Worm (Caenorhabditis elegans): ENCODE measurements around the gene F15H10.8.

Gene F15H10.8

DNA sequence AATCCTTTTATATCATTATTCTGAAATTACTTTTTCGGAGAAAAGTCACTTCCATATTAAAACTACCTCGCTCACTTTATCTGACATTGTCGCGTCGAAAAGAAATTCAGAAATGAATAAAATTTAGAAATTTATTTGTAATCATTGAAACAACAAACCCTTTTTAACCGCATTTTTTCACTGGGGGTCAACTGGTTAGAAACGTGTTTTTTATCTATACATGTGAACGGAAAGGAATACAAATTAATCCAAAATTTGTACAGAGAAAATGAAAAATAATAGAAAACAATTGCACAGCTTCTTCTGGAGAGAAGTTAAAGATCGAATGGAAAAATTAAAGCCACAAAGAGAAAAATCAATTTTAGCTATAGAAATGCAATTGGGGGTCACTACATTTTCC lies 25.9 kb upstream of the F15H10.8 start, which contains the start of gene tag-314:
tag-314 (minus strand) TSS at position 101 of the 400 bp plus-strand sequence.
- TF ChIP-seq attf-3 (GFP tag; conservative IDR thresholded peaks at IDR 0.05) (no peak), dox-1 (GFP tag; IDR thresholded peaks at IDR 0.05) (no peak), snpc-1.1 (tag; optimal IDR thresholded peaks at IDR 0.05; ENCODE audit: insufficient read depth) (no peak), ceh-100 (GFP tag; IDR thresholded peaks at IDR 0.05) (no peak), Y53F4B.3 (GFP tag; IDR thresholded peaks at IDR 0.05) (no peak), tbx-9 (tag; optimal IDR thresholded peaks at IDR 0.05; ENCODE audit: borderline replicate concordance) (no peak), F57C9.4 (tag; optimal IDR thresholded peaks at IDR 0.05) (no peak), dpl-1 (GFP tag; optimal IDR thresholded peaks at IDR 0.05) (no peak)

DNA sequence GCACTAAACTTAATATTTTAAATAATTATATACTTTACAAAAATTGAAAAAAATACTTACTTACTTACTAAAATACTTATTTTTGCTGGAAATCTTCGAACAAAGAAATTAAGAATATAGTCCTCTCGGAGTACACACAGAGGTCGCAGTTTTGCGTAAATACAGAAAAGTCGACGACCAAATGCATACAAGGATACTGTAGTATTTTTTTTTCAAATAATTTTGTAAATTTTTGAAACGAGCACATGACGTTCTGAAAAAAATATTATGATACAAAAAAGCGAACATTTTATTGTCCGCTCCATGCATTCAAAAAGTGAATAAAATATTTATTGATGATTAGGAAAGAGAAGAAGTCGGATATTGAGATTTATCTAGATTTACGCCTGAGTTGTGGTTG lies 23.5 kb upstream of the F15H10.8 start, which contains the start of gene apc-10:
apc-10 (minus strand) TSS at position 101 of the 400 bp plus-strand sequence.
- peak; percentile 62 for TF ChIP-seq lsl-1 (GFP tag; optimal IDR thresholded peaks at IDR 0.05)
- TF ChIP-seq athp-1 (tag; optimal IDR thresholded peaks at IDR 0.05) = no peak

- no peak for TF ChIP-seq lsl-1 (GFP tag; optimal IDR thresholded peaks at IDR 0.05)
Observed at ce11 chrV:10425098-10425497, 22.4 kb upstream of the F15H10.8 start, which contains the start of gene col-12. col-12 (minus strand) TSS chrV:10425198.

ce11 chrV:10423968-10424367 lies 21.3 kb upstream of the F15H10.8 start:
- peak; percentile 92 for TF ChIP-seq egrh-3 (GFP tag; IDR thresholded peaks at IDR 0.05)

ce11 chrV:10423511-10423910 lies 20.8 kb upstream of the F15H10.8 start:
- no peak for TF ChIP-seq nfya-1 (tag; optimal IDR thresholded peaks at IDR 0.05; ENCODE audit: borderline replicate concordance, insufficient read depth)

DNA sequence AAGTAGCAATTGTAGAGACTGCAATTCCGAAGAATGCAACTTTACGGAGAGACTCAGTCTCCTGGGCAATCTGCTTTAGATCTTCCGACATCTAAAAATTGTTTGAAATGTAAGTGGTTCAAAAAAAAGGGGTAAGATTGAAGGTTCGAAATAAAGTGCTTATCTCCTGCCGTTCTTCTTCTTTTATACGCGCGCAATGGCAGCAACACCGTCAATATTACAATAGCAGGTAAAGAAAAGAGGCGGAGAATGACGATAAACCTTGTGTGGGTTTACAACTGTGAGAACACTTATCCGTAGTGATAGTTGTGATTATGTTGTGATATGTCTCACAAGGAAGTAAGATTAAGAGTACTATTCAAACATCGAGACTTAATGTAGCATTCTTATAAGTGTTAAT lies 19.1 kb upstream of the F15H10.8 start, which contains the start of gene col-13:
col-13 (minus strand) TSS at position 101 of the 400 bp plus-strand sequence.
- no peak for TF ChIP-seq lin-26 (GFP tag; IDR thresholded peaks at IDR 0.05)
- TF ChIP-seq cebp-1 (GFP tag; IDR thresholded peaks at IDR 0.05) = no peak
- TF ChIP-seq cebp-1 (tag; optimal IDR thresholded peaks at IDR 0.05) = no peak
- no peak for TF ChIP-seq let-607 (tag; optimal IDR thresholded peaks at IDR 0.05)
- no peak for TF ChIP-seq gei-17 (GFP tag; optimal IDR thresholded peaks at IDR 0.05)
- no peak for TF ChIP-seq attf-5 (GFP tag; optimal IDR thresholded peaks at IDR 0.05)
- no peak for TF ChIP-seq ztf-26 (tag; optimal IDR thresholded peaks at IDR 0.05)
- no peak for TF ChIP-seq C17E4.6 (GFP tag; IDR thresholded peaks at IDR 0.05)
- no peak for TF ChIP-seq fkh-3 (tag; optimal IDR thresholded peaks at IDR 0.05)

ce11 chrV:10420843-10421242 lies 18.1 kb upstream of the F15H10.8 start:
- peak; percentile 94; the same call in 1 of the 2 replicates for TF ChIP-seq egrh-3 (GFP tag; IDR thresholded peaks at IDR 0.05)

ce11 chrV:10418961-10419360 lies 16.3 kb upstream of the F15H10.8 start, which contains the start of gene F15H10.5:
F15H10.5 (minus strand) TSS chrV:10419061.
- TF ChIP-seq F22D6.2 (tag; optimal IDR thresholded peaks at IDR 0.05) (no peak), lin-40 (tag; optimal IDR thresholded peaks at IDR 0.05) (no peak), let-526 (GFP tag; IDR thresholded peaks at IDR 0.05) (no peak), snpc-3.4 (tag; optimal IDR thresholded peaks at IDR 0.05) (no peak), snpc-1.1 (tag; optimal IDR thresholded peaks at IDR 0.05; ENCODE audit: insufficient read depth) (no peak), lin-54 (GFP tag; optimal IDR thresholded peaks at IDR 0.05) (no peak), Y56A3A.18 (GFP tag; IDR thresholded peaks at IDR 0.05) (no peak), egl-18 (GFP tag; IDR thresholded peaks at IDR 0.05) (no peak), lag-1 (GFP tag; IDR thresholded peaks at IDR 0.05) (no peak), cebp-2 (GFP tag; IDR thresholded peaks at IDR 0.05) (no peak), akir-1 (GFP tag; optimal IDR thresholded peaks at IDR 0.05) (no peak), F10E7.11 (tag; optimal IDR thresholded peaks at IDR 0.05) (no peak), D2030.7 (GFP tag; IDR thresholded peaks at IDR 0.05) (no peak)

Data from whole organism, young adult.